Worm (Caenorhabditis elegans) whole organism, late embryonic: Measurements from ENCODE around the gene acr-23.

ENCODE experiments used
- C08G9.2 ChIP-seq: sonication (generic microtip); optimal IDR thresholded peaks from 2 replicates; lab custom pipeline; 2016; ENCODE audit warnings: mild to moderate bottlenecking, missing genetic modification characterization, moderate library complexity, missing compliant biosample characterization
- F13H6.1 ChIP-seq: sonication (generic microtip); optimal IDR thresholded peaks from 2 replicates; lab custom pipeline; 2016; ENCODE audit warnings: missing genetic modification characterization, missing compliant biosample characterization
- K02D7.2 ChIP-seq: sonication (generic microtip); optimal IDR thresholded peaks from 2 replicates; lab custom pipeline; 2017; ENCODE audit warnings: mild to moderate bottlenecking, missing genetic modification characterization, missing compliant biosample characterization
- T23F11.4 ChIP-seq: fragments of 200-800 bp; sonication (Bioruptor generic); optimal IDR thresholded peaks from 2 replicates; lab custom pipeline; 2018; ENCODE audit warnings: mild to moderate bottlenecking, missing genetic modification characterization, missing compliant biosample characterization
- ahr-1 ChIP-seq: sonication (generic microtip); optimal IDR thresholded peaks from 2 replicates; lab custom pipeline; 2016; ENCODE audit warnings: missing genetic modification characterization, missing compliant biosample characterization
- ama-1 ChIP-seq: fragments of 150-350 bp; optimal IDR thresholded peaks from 2 replicates; lab custom pipeline; 2014
- ceh-14 ChIP-seq: sonication (generic microtip); optimal IDR thresholded peaks from 2 replicates; lab custom pipeline; 2016; ENCODE audit warnings: missing genotype, missing genetic modification characterization, missing compliant biosample characterization
- ceh-19 ChIP-seq: fragments of 200-800 bp; sonication (Bioruptor generic); optimal IDR thresholded peaks from 2 replicates; lab custom pipeline; 2018; ENCODE audit warnings: mild to moderate bottlenecking, missing genetic modification characterization, missing compliant biosample characterization
- ceh-2 ChIP-seq: sonication (generic microtip); optimal IDR thresholded peaks from 2 replicates; lab custom pipeline; 2016; ENCODE audit warnings: missing genotype, missing genetic modification characterization, missing compliant biosample characterization
- ceh-22 ChIP-seq: sonication (generic microtip); optimal IDR thresholded peaks from 2 replicates; lab custom pipeline; 2017; ENCODE audit warnings: missing biosample characterization, missing genetic modification characterization
- ceh-31 ChIP-seq: sonication (generic microtip); optimal IDR thresholded peaks from 2 replicates; lab custom pipeline; 2016; ENCODE audit warnings: missing genetic modification characterization, missing compliant biosample characterization
- ceh-34 ChIP-seq: sonication (generic microtip); optimal IDR thresholded peaks from 2 replicates; lab custom pipeline; 2016; ENCODE audit warnings: mild to moderate bottlenecking, missing genetic modification characterization, missing compliant biosample characterization
- ceh-48 ChIP-seq: sonication (generic microtip); optimal IDR thresholded peaks from 2 replicates; lab custom pipeline; 2016; ENCODE audit warnings: missing genetic modification characterization, inconsistent platforms, missing compliant biosample characterization
- ceh-9 ChIP-seq: sonication (generic microtip); optimal IDR thresholded peaks from 2 replicates; lab custom pipeline; 2016; ENCODE audit warnings: mild to moderate bottlenecking, missing genetic modification characterization, inconsistent platforms, missing compliant biosample characterization
- che-1 ChIP-seq: sonication (generic microtip); optimal IDR thresholded peaks from 2 replicates; lab custom pipeline; 2016; ENCODE audit warnings: mild to moderate bottlenecking, missing genetic modification characterization, missing compliant biosample characterization
- dve-1 ChIP-seq: sonication (generic microtip); optimal IDR thresholded peaks from 2 replicates; lab custom pipeline; 2017; ENCODE audit warnings: antibody characterized with exemption, mild to moderate bottlenecking, missing genetic modification characterization, missing compliant biosample characterization
- elt-4 ChIP-seq: sonication (generic microtip); optimal IDR thresholded peaks from 2 replicates; lab custom pipeline; 2016; ENCODE audit warnings: missing genetic modification characterization, missing compliant biosample characterization
- eyg-1 ChIP-seq: sonication (generic microtip); optimal IDR thresholded peaks from 2 replicates; lab custom pipeline; 2016; ENCODE audit warnings: missing genotype, missing genetic modification characterization, missing compliant biosample characterization
- hlh-15 ChIP-seq: sonication (generic microtip); optimal IDR thresholded peaks from 2 replicates; lab custom pipeline; 2016; ENCODE audit warnings: missing genetic modification characterization, missing compliant biosample characterization
- hlh-30 ChIP-seq: sonication (generic microtip); optimal IDR thresholded peaks from 2 replicates; lab custom pipeline; 2017; ENCODE audit warnings: antibody characterized with exemption, missing genetic modification characterization, missing compliant biosample characterization; ENCODE audit not compliant: insufficient read depth
- hlh-6 ChIP-seq: sonication (generic microtip); optimal IDR thresholded peaks from 2 replicates; lab custom pipeline; 2016; ENCODE audit warnings: missing genotype, missing genetic modification characterization, missing compliant biosample characterization
- hlh-8 ChIP-seq: sonication (generic microtip); optimal IDR thresholded peaks from 2 replicates; lab custom pipeline; 2016; ENCODE audit warnings: missing genotype, missing genetic modification characterization, missing compliant biosample characterization
- lim-6 ChIP-seq: sonication (generic microtip); optimal IDR thresholded peaks from 2 replicates; lab custom pipeline; 2016; ENCODE audit warnings: missing genetic modification characterization, missing compliant biosample characterization
- madf-2 ChIP-seq: sonication (generic microtip); optimal IDR thresholded peaks from 2 replicates; lab custom pipeline; 2017; ENCODE audit warnings: missing genetic modification characterization, missing compliant biosample characterization
- nhr-232 ChIP-seq: sonication (generic microtip); optimal IDR thresholded peaks from 2 replicates; lab custom pipeline; 2016; ENCODE audit warnings: missing genetic modification characterization, missing compliant biosample characterization
- npax-4 ChIP-seq: sonication (generic microtip); optimal IDR thresholded peaks from 2 replicates; lab custom pipeline; 2016; ENCODE audit warnings: missing genetic modification characterization, missing compliant biosample characterization
- pag-3 ChIP-seq: sonication (generic microtip); optimal IDR thresholded peaks from 2 replicates; lab custom pipeline; 2016; ENCODE audit warnings: missing compliant biosample characterization, missing genetic modification characterization, borderline replicate concordance
- pat-9 ChIP-seq: fragments of 200-800 bp; sonication (Bioruptor generic); optimal IDR thresholded peaks from 2 replicates; lab custom pipeline; 2018; ENCODE audit warnings: mild to moderate bottlenecking, missing genetic modification characterization, moderate library complexity, missing compliant biosample characterization
- pax-1 ChIP-seq: fragments of 150-350 bp; optimal IDR thresholded peaks from 2 replicates; lab custom pipeline; 2014; ENCODE audit warnings: missing biosample characterization, missing genetic modification characterization
- pha-2 ChIP-seq: sonication (generic microtip); optimal IDR thresholded peaks from 2 replicates; lab custom pipeline; 2017; ENCODE audit warnings: mild to moderate bottlenecking, missing genetic modification characterization, missing compliant biosample characterization
- pha-4 ChIP-seq: fragments of 150-350 bp; optimal IDR thresholded peaks from 2 replicates; lab custom pipeline; 2018; ENCODE audit warnings: missing biosample characterization, missing genetic modification reagents, missing genetic modification characterization
- pqm-1 ChIP-seq: sonication (generic microtip); optimal IDR thresholded peaks from 2 replicates; lab custom pipeline; 2016; ENCODE audit warnings: missing genetic modification characterization, missing compliant biosample characterization
- ref-2 ChIP-seq: sonication (generic microtip); optimal IDR thresholded peaks from 2 replicates; lab custom pipeline; 2016; ENCODE audit warnings: missing genetic modification characterization, missing compliant biosample characterization
- sdc-2 ChIP-seq: sonication (generic microtip); optimal IDR thresholded peaks from 2 replicates; lab custom pipeline; 2016; ENCODE audit warnings: missing genotype, missing genetic modification characterization, missing compliant biosample characterization
- sox-4 ChIP-seq: sonication (generic microtip); optimal IDR thresholded peaks from 2 replicates; lab custom pipeline; 2017; ENCODE audit warnings: mild to moderate bottlenecking, missing genetic modification characterization, inconsistent platforms, missing compliant biosample characterization
- syd-9 ChIP-seq: sonication (generic microtip); optimal IDR thresholded peaks from 2 replicates; lab custom pipeline; 2016; ENCODE audit warnings: mild to moderate bottlenecking, missing genetic modification characterization, moderate library complexity, missing compliant biosample characterization
- tbx-2 ChIP-seq: sonication (generic microtip); optimal IDR thresholded peaks from 2 replicates; lab custom pipeline; 2016; ENCODE audit warnings: missing genetic modification characterization, missing compliant biosample characterization
- ttx-3 ChIP-seq: sonication (generic microtip); optimal IDR thresholded peaks from 2 replicates; lab custom pipeline; 2016; ENCODE audit warnings: missing genetic modification reagents, missing genetic modification characterization, missing compliant biosample characterization
- unc-3 ChIP-seq, 2 experiments: fragments of 200-800 bp in 1 of 2; sonication (Bioruptor generic) in 1 of 2; sonication (generic microtip) in 1 of 2; conservative IDR thresholded peaks in 1 of 2; optimal IDR thresholded peaks in 1 of 2; 2 replicates each; pipeline versions ENCODE4 v1.3.6 to Lab custom; 2016 to 2022; ENCODE audit warnings: missing compliant biosample characterization in 2 of 2, missing genetic modification characterization in 2 of 2, missing genetic modification reagents in 1 of 2
- unc-86 ChIP-seq: sonication (generic microtip); optimal IDR thresholded peaks from 2 replicates; lab custom pipeline; 2016; ENCODE audit warnings: missing genetic modification characterization, missing compliant biosample characterization
- zip-5 ChIP-seq: sonication (generic microtip); optimal IDR thresholded peaks from 2 replicates; lab custom pipeline; 2016; ENCODE audit warnings: missing genetic modification characterization, missing compliant biosample characterization
- ztf-16 ChIP-seq: sonication (generic microtip); optimal IDR thresholded peaks from 2 replicates; lab custom pipeline; 2017; ENCODE audit warnings: missing genetic modification characterization, missing compliant biosample characterization

The acr-23 gene

DNA sequence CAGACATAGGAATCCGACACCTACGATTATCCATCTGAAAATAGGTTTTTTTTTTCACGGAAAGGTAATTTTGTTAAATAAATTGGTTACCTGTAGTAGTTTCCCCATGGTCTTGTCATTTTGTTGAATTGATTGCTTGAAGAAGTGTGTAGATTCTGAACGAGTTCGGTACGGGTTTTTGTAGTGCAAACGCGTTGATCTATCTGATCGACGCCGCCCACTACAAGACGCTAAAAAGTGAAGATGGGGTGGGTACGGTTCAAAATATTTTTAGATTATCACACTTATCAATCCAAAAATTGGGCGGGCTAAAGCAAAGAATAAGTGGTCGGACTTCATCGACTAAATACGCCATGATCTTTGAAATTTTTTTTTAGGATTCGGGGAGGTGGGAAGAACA lies 45.0 kb downstream of the acr-23 start, which contains the start of gene T22F3.11:
Gene T22F3.11 (minus strand): TSS at position 157 of the 400 bp plus-strand sequence.
- TF ChIP-seq nhr-232 (tag; lab: Kevin White, UChicago), result no peak
- TF ChIP-seq ttx-3 (tag; lab: Kevin White, UChicago), result no peak
- TF ChIP-seq eyg-1, result no peak
- TF ChIP-seq ref-2 (tag; lab: Kevin White, UChicago), result no peak
- TF ChIP-seq hlh-30 (tag; lab: Kevin White, UChicago), result no peak
- TF ChIP-seq unc-86 (tag; lab: Kevin White, UChicago), result no peak
- TF ChIP-seq syd-9 (tag; lab: Kevin White, UChicago), result no peak
- TF ChIP-seq K02D7.2 (tag; lab: Kevin White, UChicago), result no peak
- TF ChIP-seq pag-3, result no peak

DNA sequence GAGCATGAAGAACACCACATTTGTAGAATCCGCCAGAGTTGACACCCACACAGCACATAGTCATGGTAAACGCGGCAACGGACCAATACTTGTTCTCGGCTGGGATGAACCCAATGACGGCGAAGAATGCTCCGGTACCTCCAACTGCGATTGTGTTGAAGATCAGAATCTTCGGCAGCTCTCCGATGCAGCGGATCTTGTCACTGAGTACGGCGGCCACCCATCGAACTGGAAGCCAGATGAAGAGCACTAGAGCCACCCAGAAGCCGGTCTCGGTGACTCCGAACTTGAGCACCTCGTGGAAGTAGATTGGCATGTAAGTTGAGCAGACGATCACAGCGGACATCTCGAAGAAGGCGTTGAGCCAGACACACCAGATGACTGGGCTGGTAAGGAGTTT lies 46.3 kb downstream of the acr-23 start:
- TF ChIP-seq che-1 (tag; lab: Kevin White, UChicago) (no peak), ceh-31 (tag; lab: Kevin White, UChicago) (no peak), npax-4 (tag; lab: Kevin White, UChicago) (no peak), ceh-19 (GFP tag; lab: Kevin White, UChicago) (no peak), ceh-2 (tag; lab: Kevin White, UChicago) (no peak), tbx-2 (tag; lab: Kevin White, UChicago) (no peak), ahr-1 (tag; lab: Kevin White, UChicago) (no peak), ttx-3 (tag; lab: Kevin White, UChicago) (no peak), hlh-15 (no peak), elt-4 (tag; lab: Kevin White, UChicago) (no peak), pha-4 (tag; lab: Kevin White, UChicago) (no peak), sdc-2 (tag; lab: Kevin White, UChicago) (no peak), sox-4 (no peak), pat-9 (tag; lab: Kevin White, UChicago) (no peak), unc-3 (GFP tag; conservative IDR thresholded peaks at IDR 0.05; lab: Robert Waterston, UW) (no peak), unc-3 (tag; optimal IDR thresholded peaks at IDR 0.05; lab: Kevin White, UChicago) (no peak), ceh-48 (tag; lab: Kevin White, UChicago) (no peak), ref-2 (tag; lab: Kevin White, UChicago) (no peak), pha-2 (tag; lab: Kevin White, UChicago) (no peak), ama-1 (lab: Kevin White, UChicago) (no peak), eyg-1 (no peak)

DNA sequence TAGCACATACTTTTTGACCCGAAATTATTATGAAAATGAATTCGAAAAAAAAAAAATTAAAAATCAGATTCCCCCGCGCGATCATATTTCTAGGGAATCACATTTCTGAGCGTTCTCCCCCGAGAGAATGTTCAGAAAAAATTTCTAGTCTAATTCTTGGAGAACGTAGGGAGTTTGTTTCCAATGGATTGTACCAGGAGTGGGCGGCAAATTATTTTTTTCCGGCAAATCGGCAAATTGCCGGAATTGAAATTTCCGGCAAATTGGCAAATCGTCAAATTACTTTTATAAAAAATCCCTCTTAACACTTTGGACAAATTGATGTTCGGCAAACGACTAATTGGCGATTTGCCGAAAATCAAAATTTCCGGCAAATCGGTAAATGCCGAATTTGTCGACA lies 47.7 kb downstream of the acr-23 start, which contains the start of gene T22F3.10:
Gene T22F3.10 (minus strand): TSS at position 101 of the 400 bp plus-strand sequence.
- TF ChIP-seq unc-86 (tag; lab: Kevin White, UChicago) (no peak), pqm-1 (no peak), F13H6.1 (tag; lab: Kevin White, UChicago) (no peak), tbx-2 (tag; lab: Kevin White, UChicago) (no peak), ama-1 (lab: Kevin White, UChicago) (no peak), ceh-14 (tag; lab: Kevin White, UChicago) (no peak), elt-4 (tag; lab: Kevin White, UChicago) (no peak)

DNA sequence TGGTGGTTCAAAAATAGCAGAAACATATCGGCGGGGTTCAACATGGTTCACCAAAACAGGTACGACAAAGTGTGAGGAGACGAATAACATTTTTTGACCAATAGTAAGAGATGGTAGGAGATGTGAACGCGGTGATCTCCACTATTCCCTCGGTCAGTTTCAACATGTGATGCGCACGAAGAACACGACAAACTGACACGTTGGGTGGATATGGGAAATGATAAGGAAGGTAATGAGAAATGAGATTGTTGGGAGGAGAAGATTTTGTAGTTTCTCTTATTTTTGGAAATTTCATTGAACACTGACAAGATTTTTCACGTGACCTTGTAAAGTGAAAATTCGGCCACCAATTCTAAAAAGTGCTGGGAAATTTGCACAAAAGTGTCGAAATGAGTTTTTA lies 48.7 kb downstream of the acr-23 start:
- TF ChIP-seq hlh-6, result no peak
- TF ChIP-seq pha-2 (tag; lab: Kevin White, UChicago), result no peak
- TF ChIP-seq pax-1, result no peak
- no peak for TF ChIP-seq ceh-48 (tag; lab: Kevin White, UChicago)
- TF ChIP-seq ama-1 (lab: Kevin White, UChicago), result no peak
- TF ChIP-seq C08G9.2 (tag; lab: Kevin White, UChicago), result no peak
- no peak for TF ChIP-seq dve-1 (tag; lab: Kevin White, UChicago)
- TF ChIP-seq ztf-16 (tag; lab: Kevin White, UChicago), result no peak

DNA sequence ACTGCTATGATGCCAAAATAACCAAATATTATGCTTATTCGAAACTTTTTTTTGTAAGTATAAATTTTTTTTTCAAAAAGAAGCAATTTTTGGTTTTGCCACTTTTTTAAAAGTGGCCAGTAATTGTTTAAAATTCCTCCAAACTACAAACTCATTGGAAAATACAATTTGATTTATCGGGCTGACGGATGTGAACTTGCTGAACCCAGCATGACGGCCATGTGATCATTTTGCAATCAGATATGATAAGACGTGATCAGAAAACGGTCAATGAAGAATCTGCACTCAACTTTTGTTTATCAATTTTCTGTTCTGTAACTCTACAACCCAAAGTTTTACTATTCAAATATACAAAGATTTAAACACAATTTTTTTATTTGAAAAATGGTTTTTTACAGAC lies 53.0 kb downstream of the acr-23 start:
- TF ChIP-seq ceh-14 (tag; lab: Kevin White, UChicago), result no peak
- TF ChIP-seq hlh-8, result no peak
- TF ChIP-seq K02D7.2 (tag; lab: Kevin White, UChicago), result no peak
- no peak for TF ChIP-seq npax-4 (tag; lab: Kevin White, UChicago)
- TF ChIP-seq zip-5 (tag; lab: Kevin White, UChicago), result no peak
- no peak for TF ChIP-seq T23F11.4 (GFP tag; lab: Kevin White, UChicago)
- no peak for TF ChIP-seq ahr-1 (tag; lab: Kevin White, UChicago)
- no peak for TF ChIP-seq ceh-22
- TF ChIP-seq ceh-34, result no peak
- no peak for TF ChIP-seq lim-6
- no peak for TF ChIP-seq ceh-9 (tag; lab: Kevin White, UChicago)
- no peak for TF ChIP-seq madf-2 (tag; lab: Kevin White, UChicago)
- no peak for TF ChIP-seq hlh-6
